Worm (Caenorhabditis elegans): ENCODE results near the gene F10E7.6.

The F10E7.6 gene

ce11 chrII:7090085-7090484 is 22.8 kb upstream of the F10E7.6 start (continued):
- no peak for TF ChIP-seq blmp-1 (tag; optimal IDR thresholded peaks at IDR 0.05; ENCODE audit: insufficient read depth)

- TF ChIP-seq crh-2 (tag; optimal IDR thresholded peaks at IDR 0.05), result no peak
- no peak for TF ChIP-seq unc-39 (tag; optimal IDR thresholded peaks at IDR 0.05)
Observed at ce11 chrII:7090852-7091251, 22.0 kb upstream of the F10E7.6 start.

- TF ChIP-seq nhr-23 (tag; optimal IDR thresholded peaks at IDR 0.05) (no peak), ceh-82 (tag; optimal IDR thresholded peaks at IDR 0.05) (no peak), lsy-2 (tag; optimal IDR thresholded peaks at IDR 0.05) (no peak), ztf-11 (tag; optimal IDR thresholded peaks at IDR 0.05) (no peak), blmp-1 (tag; optimal IDR thresholded peaks at IDR 0.05; ENCODE audit: insufficient read depth) (no peak), aly-2 (tag; optimal IDR thresholded peaks at IDR 0.05) (no peak), mbf-1 (tag; optimal IDR thresholded peaks at IDR 0.05) (no peak), fos-1 (tag; optimal IDR thresholded peaks at IDR 0.05) (no peak), elt-3 (tag; optimal IDR thresholded peaks at IDR 0.05) (no peak), Y55F3AM.14 (GFP tag; optimal IDR thresholded peaks at IDR 0.05) (no peak), sem-4 (tag; optimal IDR thresholded peaks at IDR 0.05) (no peak), peb-1 (tag; optimal IDR thresholded peaks at IDR 0.05) (no peak), nhr-77 (tag; optimal IDR thresholded peaks at IDR 0.05) (no peak), snpc-4 (tag; optimal IDR thresholded peaks at IDR 0.05) (no peak), elt-1 (tag; optimal IDR thresholded peaks at IDR 0.05) (no peak)
Observed at ce11 chrII:7093339-7093821, 19.5 kb upstream of the F10E7.6 start, which contains the start of gene T02G5.3. T02G5.3 (plus strand) TSS chrII:7093389.

- no peak for TF ChIP-seq F13H6.1 (tag; optimal IDR thresholded peaks at IDR 0.05)
- TF ChIP-seq ceh-82 (tag; optimal IDR thresholded peaks at IDR 0.05), result no peak
- no peak for TF ChIP-seq ama-1 (optimal IDR thresholded peaks at IDR 0.05)
- no peak for TF ChIP-seq ZK546.5 (tag; optimal IDR thresholded peaks at IDR 0.05)
- TF ChIP-seq unc-55 (GFP tag; optimal IDR thresholded peaks at IDR 0.05), result no peak
Observed at ce11 chrII:7095970-7096369, 16.9 kb upstream of the F10E7.6 start.

ce11 chrII:7098578-7098977 is 14.3 kb upstream of the F10E7.6 start, which contains the start of gene mct-5:
mct-5 (minus strand) TSS chrII:7098593.
- TF ChIP-seq ZK546.5 (tag; optimal IDR thresholded peaks at IDR 0.05) (no peak), crh-2 (tag; optimal IDR thresholded peaks at IDR 0.05) (no peak)

- no peak for TF ChIP-seq ztf-1 (GFP tag; conservative IDR thresholded peaks at IDR 0.05)
- TF ChIP-seq unc-39 (tag; optimal IDR thresholded peaks at IDR 0.05), result no peak
- TF ChIP-seq mdl-1 (tag; optimal IDR thresholded peaks at IDR 0.05), result no peak
Observed at ce11 chrII:7099231-7099630, 13.6 kb upstream of the F10E7.6 start.

- TF ChIP-seq Y55F3AM.14 (GFP tag; optimal IDR thresholded peaks at IDR 0.05), result no peak
- no peak for TF ChIP-seq gmeb-1 (tag; optimal IDR thresholded peaks at IDR 0.05)
- TF ChIP-seq nhr-12 (tag; optimal IDR thresholded peaks at IDR 0.05), result no peak
- TF ChIP-seq sma-9 (GFP tag; optimal IDR thresholded peaks at IDR 0.05), result peak; percentile 0
- TF ChIP-seq sma-9 (tag; optimal IDR thresholded peaks at IDR 0.05), result no peak
- no peak for TF ChIP-seq nhr-11 (tag; optimal IDR thresholded peaks at IDR 0.05)
- no peak for TF ChIP-seq skn-1 (tag; optimal IDR thresholded peaks at IDR 0.05)
- no peak for TF ChIP-seq ceh-82 (tag; optimal IDR thresholded peaks at IDR 0.05)
Observed at ce11 chrII:7100838-7101237, 12.0 kb upstream of the F10E7.6 start, which contains the start of gene mmaa-1. mmaa-1 (minus strand) TSS chrII:7101165.

- TF ChIP-seq nhr-129 (tag; optimal IDR thresholded peaks at IDR 0.05) (peak; percentile 30), F13H6.1 (tag; optimal IDR thresholded peaks at IDR 0.05) (no peak), lsy-2 (tag; optimal IDR thresholded peaks at IDR 0.05) (peak in 1 of 2 experiments; percentile 18)
Observed at ce11 chrII:7102288-7102687, 10.6 kb upstream of the F10E7.6 start.

All from whole organism, L2 larva.